Fruit fly (Drosophila melanogaster) whole organism, embryonic: ENCODE data around the gene prtp.

Experiments
- CG10274 ChIP-seq: fragments of 200-800 bp; sonication (Bioruptor generic); optimal IDR thresholded peaks from 3 replicates; lab custom pipeline; 2017; ENCODE audit warnings: missing biosample characterization, mild to moderate bottlenecking, missing genetic modification characterization
- CG10565 ChIP-seq: fragments of 200-800 bp; sonication (Bioruptor generic); optimal IDR thresholded peaks from 3 replicates; lab custom pipeline; 2016; ENCODE audit warnings: missing biosample characterization, mild to moderate bottlenecking, missing genetic modification characterization
- CG11504 ChIP-seq: fragments of 200-800 bp; sonication (Bioruptor generic); optimal IDR thresholded peaks from 3 replicates; lab custom pipeline; 2019; ENCODE audit warnings: missing biosample characterization, mild to moderate bottlenecking, missing genetic modification characterization, moderate library complexity
- CG1233 ChIP-seq: fragments of 200-800 bp; sonication (Bioruptor generic); optimal IDR thresholded peaks from 4 replicates; lab custom pipeline; 2018; ENCODE audit warnings: missing biosample characterization, mild to moderate bottlenecking, missing genetic modification characterization
- CG14965 ChIP-seq: fragments of 200-800 bp; sonication (Bioruptor generic); optimal IDR thresholded peaks from 2 replicates; lab custom pipeline; 2016; ENCODE audit warnings: missing biosample characterization, missing genetic modification characterization, borderline replicate concordance
- CG15601 ChIP-seq: fragments of 200-800 bp; sonication (Bioruptor generic); optimal IDR thresholded peaks from 3 replicates; lab custom pipeline; 2019; ENCODE audit warnings: missing biosample characterization, mild to moderate bottlenecking, missing genetic modification characterization, moderate library complexity
- CG17612 ChIP-seq: fragments of 200-800 bp; sonication (Bioruptor generic); IDR thresholded peaks from 2 replicates; pipeline ENCODE4 v1.3.6; 2022; ENCODE audit warnings: missing biosample characterization, missing genetic modification characterization
- CG18619 ChIP-seq: fragments of 200-800 bp; sonication (Bioruptor generic); optimal IDR thresholded peaks from 3 replicates; lab custom pipeline; 2017; ENCODE audit warnings: missing biosample characterization, mild to moderate bottlenecking, missing genetic modification characterization
- CG2129 ChIP-seq: fragments of 200-800 bp; sonication (Bioruptor generic); IDR thresholded peaks from 2 replicates; pipeline ENCODE4 v1.3.6; 2022; ENCODE audit warnings: missing biosample characterization, missing genetic modification characterization; ENCODE audit not compliant: partially characterized antibody
- CG2875 ChIP-seq: fragments of 200-800 bp; sonication (Bioruptor generic); optimal IDR thresholded peaks from 2 replicates; lab custom pipeline; 2017; ENCODE audit warnings: missing biosample characterization, mild to moderate bottlenecking, missing genetic modification characterization, missing genetic modification reagents
- CG3407 ChIP-seq: fragments of 200-800 bp; sonication (Bioruptor generic); optimal IDR thresholded peaks from 2 replicates; lab custom pipeline; 2018; ENCODE audit warnings: missing biosample characterization, mild to moderate bottlenecking, missing genetic modification characterization
- CG4707 ChIP-seq: fragments of 200-800 bp; sonication (Bioruptor generic); optimal IDR thresholded peaks from 2 replicates; lab custom pipeline; 2018; ENCODE audit warnings: missing biosample characterization, mild to moderate bottlenecking, missing genetic modification characterization, moderate library complexity
- CG6254 ChIP-seq: fragments of 200-800 bp; sonication (Bioruptor generic); optimal IDR thresholded peaks from 3 replicates; lab custom pipeline; 2017; ENCODE audit warnings: mild to moderate bottlenecking, missing biosample characterization, missing genetic modification reagents, missing genetic modification characterization
- CG7786 ChIP-seq: fragments of 200-800 bp; sonication (Bioruptor generic); optimal IDR thresholded peaks from 2 replicates; lab custom pipeline; 2016; ENCODE audit warnings: missing biosample characterization, missing genetic modification characterization
- CG8359 ChIP-seq: fragments of 200-800 bp; sonication (Bioruptor generic); optimal IDR thresholded peaks from 2 replicates; lab custom pipeline; 2017; ENCODE audit warnings: missing biosample characterization, mild to moderate bottlenecking, missing genetic modification characterization, borderline replicate concordance
- D19A ChIP-seq: fragments of 200-800 bp; optimal IDR thresholded peaks from 3 replicates; lab custom pipeline; 2019; ENCODE audit warnings: missing biosample characterization, mild to moderate bottlenecking, missing genetic modification characterization, moderate library complexity
- Elba2 ChIP-seq: fragments of 200-800 bp; sonication (Bioruptor generic); optimal IDR thresholded peaks from 3 replicates; lab custom pipeline; 2016; ENCODE audit warnings: missing biosample characterization, missing genetic modification characterization
- Gsc ChIP-seq: fragments of 200-800 bp; sonication (Bioruptor generic); IDR thresholded peaks from 2 replicates; pipeline ENCODE4 v1.3.6; 2022; ENCODE audit warnings: missing biosample characterization, missing genetic modification characterization
- Hmr ChIP-seq: fragments of 200-800 bp; sonication (Bioruptor generic); optimal IDR thresholded peaks from 3 replicates; lab custom pipeline; 2017; ENCODE audit warnings: mild to moderate bottlenecking, missing biosample characterization, missing genetic modification reagents, missing genetic modification characterization
- MBD-R2 ChIP-seq: fragments of 200-800 bp; sonication (Bioruptor generic); IDR thresholded peaks from 2 replicates; pipeline ENCODE4 v1.3.6; 2022; ENCODE audit warnings: missing biosample characterization, missing genetic modification characterization
- Myb ChIP-seq: fragments of 200-800 bp; sonication (Bioruptor generic); optimal IDR thresholded peaks from 2 replicates; lab custom pipeline; 2016; ENCODE audit warnings: missing biosample characterization, missing genetic modification characterization
- Opbp ChIP-seq: fragments of 200-800 bp; sonication (Bioruptor generic); IDR thresholded peaks from 3 replicates; pipeline ENCODE4 v1.3.6; 2022; ENCODE audit warnings: missing biosample characterization, missing genetic modification characterization; ENCODE audit not compliant: partially characterized antibody
- PHDP ChIP-seq: fragments of 200-800 bp; sonication (Bioruptor generic); optimal IDR thresholded peaks from 3 replicates; lab custom pipeline; 2018; ENCODE audit warnings: missing biosample characterization, mild to moderate bottlenecking, missing genetic modification characterization, moderate library complexity
- Ravus ChIP-seq: fragments of 200-800 bp; sonication (Bioruptor generic); IDR thresholded peaks from 2 replicates; pipeline ENCODE4 v1.3.6; 2022; ENCODE audit warnings: missing biosample characterization, missing genetic modification characterization
- Sox100B ChIP-seq: fragments of 200-800 bp; sonication (Bioruptor generic); optimal IDR thresholded peaks from 3 replicates; lab custom pipeline; 2018; ENCODE audit warnings: missing biosample characterization, mild to moderate bottlenecking, missing genetic modification characterization
- Tbp ChIP-seq: fragments of >200 bp; optimal IDR thresholded peaks from 2 replicates; lab custom pipeline; 2018; ENCODE audit warnings: missing biosample characterization, missing genetic modification characterization
- ab ChIP-seq: fragments of 200-800 bp; sonication (Bioruptor generic); optimal IDR thresholded peaks from 2 replicates; lab custom pipeline; 2016; ENCODE audit warnings: missing biosample characterization, missing genetic modification characterization
- amos ChIP-seq: fragments of 200-800 bp; sonication (Bioruptor generic); IDR thresholded peaks from 2 replicates; pipeline ENCODE4 v1.3.6; 2022; ENCODE audit warnings: missing biosample characterization, missing genetic modification characterization; ENCODE audit not compliant: partially characterized antibody
- bigmax ChIP-seq: fragments of 200-800 bp; sonication (Bioruptor generic); optimal IDR thresholded peaks from 2 replicates; lab custom pipeline; 2018; ENCODE audit warnings: missing biosample characterization, mild to moderate bottlenecking, missing genetic modification characterization
- cad ChIP-seq: fragments of >200 bp; optimal IDR thresholded peaks from 2 replicates; lab custom pipeline; 2017; ENCODE audit warnings: missing biosample characterization, missing genetic modification characterization
- caup ChIP-seq: fragments of 200-800 bp; sonication (Bioruptor generic); optimal IDR thresholded peaks from 3 replicates; lab custom pipeline; 2017; ENCODE audit warnings: missing biosample characterization, mild to moderate bottlenecking, missing genetic modification characterization, moderate library complexity; ENCODE audit not compliant: severe bottlenecking
- esg ChIP-seq: fragments of 200-800 bp; sonication (Bioruptor generic); conservative IDR thresholded peaks from 2 replicates; pipeline ENCODE4 v1.3.6; 2022; ENCODE audit warnings: missing biosample characterization, missing genetic modification characterization
- eyg ChIP-seq: fragments of 200-800 bp; sonication (Bioruptor generic); optimal IDR thresholded peaks from 3 replicates; lab custom pipeline; 2016; ENCODE audit warnings: missing biosample characterization, missing genetic modification characterization
- insv ChIP-seq, 2 experiments: fragments of 200-800 bp; sonication (Bioruptor generic); optimal IDR thresholded peaks; 3 replicates each; lab custom pipeline; 2016 to 2018; ENCODE audit warnings: missing biosample characterization in 2 of 2, missing genetic modification characterization in 2 of 2
- jing ChIP-seq: fragments of 200-800 bp; sonication (Bioruptor generic); optimal IDR thresholded peaks from 2 replicates; lab custom pipeline; 2018; ENCODE audit warnings: missing biosample characterization, mild to moderate bottlenecking, missing genetic modification characterization
- mld ChIP-seq: fragments of 200-800 bp; sonication (Bioruptor generic); IDR thresholded peaks from 3 replicates; pipeline ENCODE4 v1.3.6; 2022; ENCODE audit warnings: missing biosample characterization, missing genetic modification characterization; ENCODE audit not compliant: partially characterized antibody
- pros ChIP-seq: fragments of 200-800 bp; sonication (Bioruptor generic); optimal IDR thresholded peaks from 3 replicates; lab custom pipeline; 2019; ENCODE audit warnings: missing biosample characterization, mild to moderate bottlenecking, missing genetic modification characterization, moderate library complexity
- row ChIP-seq: fragments of 200-800 bp; sonication (Bioruptor generic); IDR thresholded peaks from 3 replicates; pipeline ENCODE4 v1.3.6; 2022; ENCODE audit warnings: missing biosample characterization, missing genetic modification characterization
- slbo ChIP-seq: fragments of 200-800 bp; sonication (Bioruptor generic); IDR thresholded peaks from 2 replicates; pipeline ENCODE4 v1.3.6; 2022; ENCODE audit warnings: missing biosample characterization, missing genetic modification characterization
- tll ChIP-seq, 2 experiments: fragments of 200-800 bp in 1 of 2; fragments of >200 bp in 1 of 2; sonication (Bioruptor generic) in 1 of 2; optimal IDR thresholded peaks; 2 replicates each; lab custom pipeline; 2017 to 2019; ENCODE audit warnings: missing biosample characterization in 2 of 2, missing genetic modification characterization in 2 of 2, mild to moderate bottlenecking in 1 of 2, moderate library complexity in 1 of 2
- unc-4 ChIP-seq: fragments of 200-800 bp; sonication (Bioruptor generic); IDR thresholded peaks from 2 replicates; pipeline ENCODE4 v1.3.6; 2022; ENCODE audit warnings: missing biosample characterization, missing genetic modification characterization; ENCODE audit not compliant: partially characterized antibody
- vvl ChIP-seq: fragments of 200-800 bp; sonication (Bioruptor generic); IDR thresholded peaks from 2 replicates; pipeline ENCODE4 v1.3.6; 2022; ENCODE audit warnings: missing biosample characterization, missing genetic modification characterization
- zen ChIP-seq: fragments of 200-800 bp; sonication (Bioruptor generic); optimal IDR thresholded peaks from 3 replicates; lab custom pipeline; 2018; ENCODE audit warnings: missing biosample characterization, mild to moderate bottlenecking, missing genetic modification characterization, moderate library complexity
- zfh1 ChIP-seq: fragments of 200-800 bp; sonication (Bioruptor generic); IDR thresholded peaks from 3 replicates; pipeline ENCODE4 v1.3.6; 2022; ENCODE audit warnings: missing biosample characterization, missing genetic modification characterization

Gene prtp

dm6 chrX:11679461-11679860, 37.1 kb upstream of the prtp start (continued):
- no peak for TF ChIP-seq CG10565 (GFP tag; lab: Kevin White, UChicago)
- peak; percentile 8; the same call in 1 of the 2 replicates for TF ChIP-seq vvl
- no peak for TF ChIP-seq Sox100B
- TF ChIP-seq insv (GFP tag; optimal IDR thresholded peaks at IDR 0.05; lab: Kevin White, UChicago) = no peak
- peak; percentile 26; the same call in 1 of the 2 replicates for TF ChIP-seq MBD-R2 (GFP tag; lab: Robert Waterston, UW)

dm6 chrX:11680405-11680804, 36.2 kb upstream of the prtp start:
- no peak for TF ChIP-seq caup (GFP tag; lab: Kevin White, UChicago)
- no peak for TF ChIP-seq CG6254 (GFP tag; lab: Kevin White, UChicago)
- TF ChIP-seq eyg = no peak
- TF ChIP-seq D19A (tag; lab: Kevin White, UChicago) = peak; percentile 35
- TF ChIP-seq jing (GFP tag; lab: Kevin White, UChicago) = no peak
- TF ChIP-seq row (GFP tag; lab: Robert Waterston, UW) = 0 out of 3 replicates have a peak, but pooled peaks have one; percentile 10
- TF ChIP-seq CG15601 (tag; lab: Kevin White, UChicago) = no peak
- no peak for TF ChIP-seq tll (GFP tag; optimal IDR thresholded peaks at IDR 0.05; lab: Kevin White, UChicago)
- TF ChIP-seq CG10274 (GFP tag; lab: Kevin White, UChicago) = peak; percentile 76
- TF ChIP-seq CG14965 (GFP tag; lab: Kevin White, UChicago) = no peak
- TF ChIP-seq esg (GFP tag; lab: Robert Waterston, UW) = no peak
- TF ChIP-seq Ravus (GFP tag; lab: Robert Waterston, UW) = no peak
- no peak for TF ChIP-seq Hmr (GFP tag; lab: Kevin White, UChicago)
- no peak for TF ChIP-seq CG17612
- TF ChIP-seq CG2875 (GFP tag; lab: Kevin White, UChicago) = no peak

dm6 chrX:11681558-11682551, 34.7 kb upstream of the prtp start:
- TF ChIP-seq CG4707 (GFP tag; lab: Kevin White, UChicago) (no peak), cad (GFP tag; lab: Kevin White, UChicago) (no peak), Tbp (no peak), zfh1 (peak; percentile 42; the same call in 1 of the 3 replicates), CG18619 (peak; percentile 41), amos (GFP tag; lab: Robert Waterston, UW) (peak; percentile 58; the same call in 1 of the 2 replicates), ab (GFP tag; lab: Kevin White, UChicago) (no peak), Gsc (GFP tag; lab: Robert Waterston, UW) (no peak), CG11504 (peak; percentile 64), CG3407 (GFP tag; lab: Kevin White, UChicago) (no peak), Myb (GFP tag; lab: Kevin White, UChicago) (peak; percentile 62), unc-4 (GFP tag; lab: Robert Waterston, UW) (peak; percentile 67; the same call in 1 of the 2 replicates), mld (GFP tag; lab: Robert Waterston, UW) (no peak), bigmax (GFP tag; lab: Kevin White, UChicago) (no peak), CG7786 (GFP tag; lab: Kevin White, UChicago) (peak; percentile 69), CG1233 (peak; percentile 2), Elba2 (peak; percentile 17), zen (tag; lab: Kevin White, UChicago) (peak; percentile 10), tll (GFP tag; optimal IDR thresholded peaks at IDR 0.05; lab: Kevin White, UChicago) (peak in 1 of 2 experiments; percentile 84), PHDP (tag; lab: Kevin White, UChicago) (peak; percentile 63), slbo (peak; percentile 62), pros (peak; percentile 68), Opbp (GFP tag; lab: Robert Waterston, UW) (no peak), CG8359 (GFP tag; lab: Kevin White, UChicago) (no peak), CG2129 (GFP tag; lab: Robert Waterston, UW) (peak; percentile 34; the same call in 1 of the 2 replicates)
